Worm (Caenorhabditis elegans): ENCODE results near the gene srt-44.
"Not testable (repeated sequence)": the region's sequence is repeated elsewhere in the genome, so short reads cannot be mapped to it uniquely, and the experiment has no call there.

Gene srt-44

ce11 chrIV:15130189-15130588 is 26.8 kb downstream of the srt-44 start:
- TF ChIP-seq Y105C5A.15 (GFP tag; IDR thresholded peaks at IDR 0.05) (0 out of 2 replicates have a peak, but pooled peaks have one; percentile 8), set-16 (GFP tag; IDR thresholded peaks at IDR 0.05) (peak; percentile 74)

DNA sequence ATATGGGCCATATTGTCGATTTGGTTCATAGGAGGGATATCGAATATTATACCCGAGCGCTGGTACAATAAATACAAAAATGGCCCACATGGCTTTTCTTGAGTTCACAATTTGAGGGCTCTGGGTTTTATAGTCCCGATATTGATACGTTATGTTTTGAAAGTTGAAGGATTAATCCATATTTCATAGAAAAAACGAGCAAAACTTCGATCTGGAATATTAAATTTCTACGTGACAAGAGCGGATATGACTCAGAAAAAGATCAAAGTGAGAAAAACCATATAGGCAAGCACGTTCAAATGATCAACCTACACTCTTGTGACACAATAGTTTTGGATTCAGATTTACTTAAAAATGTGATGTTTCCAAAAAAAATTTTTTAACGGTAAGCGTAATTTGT is 28.3 kb downstream of the srt-44 start, which contains the start of gene col-135:
Gene col-135, minus strand, starts transcription at position 101 of the 400 bp plus-strand sequence.
- no peak for TF ChIP-seq F44E2.7 (GFP tag; IDR thresholded peaks at IDR 0.05)
- no peak for TF ChIP-seq ceh-32 (tag; optimal IDR thresholded peaks at IDR 0.05; ENCODE audit: poor library complexity)
- TF ChIP-seq mxl-2 (GFP tag; conservative IDR thresholded peaks at IDR 0.05): no peak
- TF ChIP-seq unc-62 (GFP tag; optimal IDR thresholded peaks at IDR 0.05 in 1 of 2): peak in 1 of 2 experiments; percentile 35
- no peak for TF ChIP-seq unc-62 (tag; optimal IDR thresholded peaks at IDR 0.05)

DNA sequence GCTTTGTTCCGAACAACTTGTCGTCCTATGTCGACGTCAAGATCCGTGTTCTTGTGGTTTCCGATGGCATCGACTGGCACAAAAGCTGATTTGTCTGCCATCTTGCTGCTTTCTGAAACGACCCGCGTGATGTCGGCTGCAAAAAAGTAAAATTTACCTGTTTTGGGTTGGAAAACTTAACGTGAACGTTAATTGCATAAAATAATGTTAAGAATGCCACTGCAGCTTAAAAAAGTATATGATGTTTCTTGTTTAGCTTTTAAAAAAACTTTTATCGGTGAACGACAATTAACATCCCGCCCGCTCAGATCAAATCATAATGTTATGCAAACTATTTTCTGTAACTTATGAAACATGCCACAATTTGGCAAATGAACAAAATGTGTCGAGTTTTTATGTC is 30.5 kb downstream of the srt-44 start, which contains the start of gene M199.8:
Gene M199.8, minus strand, starts transcription at position 101 of the 400 bp plus-strand sequence.
- not testable (repeated sequence) for TF ChIP-seq hif-1 (tag; optimal IDR thresholded peaks at IDR 0.05); dmd-6 (GFP tag; IDR thresholded peaks at IDR 0.05); nhr-11 (tag; optimal IDR thresholded peaks at IDR 0.05)

DNA sequence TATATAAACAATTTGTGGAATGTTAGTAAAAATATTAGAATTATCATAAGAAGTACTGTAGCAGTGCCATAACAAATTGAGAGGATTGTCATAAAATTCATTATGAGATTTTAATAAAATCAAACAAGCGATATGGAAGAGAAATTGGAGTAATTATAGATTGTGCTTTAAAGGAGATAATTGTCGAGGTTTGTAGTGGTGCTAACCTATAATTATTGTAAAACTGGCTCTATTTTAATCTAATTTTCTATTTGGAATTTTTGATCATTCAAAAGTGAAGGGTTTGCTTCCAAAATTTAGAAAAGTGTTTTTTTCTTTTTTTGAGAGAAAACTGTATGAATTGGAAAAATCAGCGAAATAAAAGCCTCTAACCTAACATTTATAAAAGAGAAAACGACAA is 37.4 kb downstream of the srt-44 start, which contains the start of gene srg-51:
Gene srg-51, minus strand, starts transcription at position 101 of the 400 bp plus-strand sequence.
- no peak for TF ChIP-seq nhr-237 (tag; optimal IDR thresholded peaks at IDR 0.05)
- TF ChIP-seq aha-1 (tag): peak; percentile 26
- no peak for TF ChIP-seq attf-4 (tag; optimal IDR thresholded peaks at IDR 0.05)

ce11 chrIV:15147104-15147503 is 43.7 kb downstream of the srt-44 start, which contains the start of gene str-78:
TSS of gene str-78 (minus strand) at chrIV:15147204.
- TF ChIP-seq nhr-6 (tag; optimal IDR thresholded peaks at IDR 0.05): no peak
- no peak for TF ChIP-seq dmd-9 (GFP tag; IDR thresholded peaks at IDR 0.05)
- no peak for TF ChIP-seq nhr-77 (tag; optimal IDR thresholded peaks at IDR 0.05)
- no peak for TF ChIP-seq mxl-3 (GFP tag; optimal IDR thresholded peaks at IDR 0.05)
- no peak for TF ChIP-seq lin-15B (tag; optimal IDR thresholded peaks at IDR 0.05)
- no peak for TF ChIP-seq daf-16 (GFP tag; optimal IDR thresholded peaks at IDR 0.05)
- no peak for TF ChIP-seq daf-16 (tag; optimal IDR thresholded peaks at IDR 0.05)
- no peak for TF ChIP-seq tag-97 (GFP tag; IDR thresholded peaks at IDR 0.05)
- no peak for TF ChIP-seq snpc-1.2 (GFP tag; IDR thresholded peaks at IDR 0.05)
- no peak for TF ChIP-seq ceh-82 (tag; optimal IDR thresholded peaks at IDR 0.05)
- no peak for TF ChIP-seq nhr-237 (tag; optimal IDR thresholded peaks at IDR 0.05)
- TF ChIP-seq daf-12 (tag; optimal IDR thresholded peaks at IDR 0.05): no peak
- TF ChIP-seq nhr-25 (tag; optimal IDR thresholded peaks at IDR 0.05; ENCODE audit: borderline replicate concordance, insufficient read depth): no peak
- TF ChIP-seq rbr-2 (tag; optimal IDR thresholded peaks at IDR 0.05): no peak
- no peak for TF ChIP-seq spr-3 (GFP tag; optimal IDR thresholded peaks at IDR 0.05)
- no peak for TF ChIP-seq F10B5.3 (tag; optimal IDR thresholded peaks at IDR 0.05)
- no peak for TF ChIP-seq ceh-62 (tag; optimal IDR thresholded peaks at IDR 0.05)
- no peak for TF ChIP-seq madf-9 (GFP tag; conservative IDR thresholded peaks at IDR 0.05)
